Worm (Caenorhabditis elegans): ENCODE results near the gene rps-11.

DNA sequence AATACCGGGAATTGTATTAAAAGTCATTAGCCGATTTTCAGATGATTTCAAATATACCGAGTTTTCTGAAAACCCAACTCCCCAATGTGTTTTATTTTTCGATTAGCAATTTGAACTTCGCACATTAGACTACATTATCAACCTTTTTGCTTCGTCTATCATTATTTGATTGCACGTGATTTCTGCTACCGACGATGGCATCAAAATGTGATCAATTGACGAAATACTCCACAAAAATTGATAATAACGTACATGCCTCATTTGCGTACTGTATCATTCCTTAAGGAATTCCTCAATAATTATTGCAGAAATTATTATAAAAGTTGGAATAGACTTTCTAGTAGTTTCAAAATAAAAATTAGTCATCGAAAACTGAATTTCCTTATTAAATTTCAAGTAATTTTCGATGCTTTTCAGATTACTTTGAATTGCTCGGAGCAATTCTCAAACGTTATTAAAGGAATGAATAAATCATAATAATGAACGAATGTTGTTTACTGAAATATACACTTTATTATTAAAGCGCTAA is 21.4 kb downstream of the rps-11 start:
- TF ChIP-seq tbx-2 (tag; optimal IDR thresholded peaks at IDR 0.05) (no peak), nhr-11 (tag; optimal IDR thresholded peaks at IDR 0.05) (no peak)
